Worm (Caenorhabditis elegans) whole organism, early embryonic: ENCODE measurements around the gene rund-1.

Experiments
- B0310.2 ChIP-seq: sonication (generic microtip); optimal IDR thresholded peaks from 2 replicates; lab custom pipeline; 2016; ENCODE audit warnings: mild to moderate bottlenecking, missing genetic modification characterization, missing compliant biosample characterization
- hmbx-1 ChIP-seq: sonication (generic microtip); optimal IDR thresholded peaks from 2 replicates; lab custom pipeline; 2016; ENCODE audit warnings: mild to moderate bottlenecking, missing genetic modification characterization, missing compliant biosample characterization
- hmg-4 ChIP-seq: fragments of 200-800 bp; sonication (Bioruptor generic); optimal IDR thresholded peaks from 2 replicates; lab custom pipeline; 2018; ENCODE audit warnings: mild to moderate bottlenecking, missing genetic modification characterization, missing compliant biosample characterization

DNA sequence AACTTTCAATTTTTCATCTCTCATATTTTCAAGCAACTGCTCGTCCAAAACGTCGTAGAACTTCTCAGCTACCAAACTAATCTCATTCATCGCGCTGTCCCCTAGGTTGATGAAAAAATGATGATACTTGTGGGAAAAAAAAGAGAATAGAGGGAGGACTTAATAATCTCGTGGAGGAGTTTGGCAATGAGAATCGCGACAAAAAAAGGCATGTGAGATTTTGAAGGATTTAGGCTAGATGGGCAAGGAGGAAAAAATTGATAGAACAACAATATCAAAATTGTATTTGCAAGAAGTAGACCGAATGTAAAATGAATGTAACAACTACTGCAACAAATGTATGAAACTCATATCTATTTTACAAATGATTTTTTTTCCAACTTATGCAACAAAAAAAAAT is 21.1 kb upstream of the rund-1 start, which contains the start of gene Y9C12A.1:
- TF ChIP-seq hmbx-1 (tag; lab: Kevin White, UChicago) (no peak), B0310.2 (tag; lab: Kevin White, UChicago) (no peak), hmg-4 (no peak)
